Fruit fly (Drosophila melanogaster): ENCODE measurements around the gene Daxx.

Daxx gene

dm6 chr2L:6480212-6480994 lies at the start of gene Daxx, which contains the start of gene Sec61alpha:
Gene Daxx (plus strand): TSS chr2L:6480929.
Gene Sec61alpha (minus strand): TSS chr2L:6480575.
- no peak for TF ChIP-seq spab (GFP tag; optimal IDR thresholded peaks at IDR 0.05)
- TF ChIP-seq Sox14 (GFP tag; optimal IDR thresholded peaks at IDR 0.05): peak; percentile 84
- peak; percentile 96 for TF ChIP-seq svp (GFP tag)
- peak; percentile 79 for TF ChIP-seq Smox (GFP tag; optimal IDR thresholded peaks at IDR 0.05)
- peak; percentile 85 for TF ChIP-seq acj6 (GFP tag; optimal IDR thresholded peaks at IDR 0.05)
- TF ChIP-seq Met (GFP tag; optimal IDR thresholded peaks at IDR 0.05): peak; percentile 85
- peak; percentile 83 for TF ChIP-seq eg (GFP tag; IDR thresholded peaks at IDR 0.05)
- TF ChIP-seq CG1621 (tag; optimal IDR thresholded peaks at IDR 0.05): peak; percentile 48
- peak; percentile 86 for TF ChIP-seq CG10631 (GFP tag; optimal IDR thresholded peaks at IDR 0.05)
- TF ChIP-seq CG32006 (GFP tag; optimal IDR thresholded peaks at IDR 0.05): peak; percentile 77
- peak; percentile 90 for TF ChIP-seq Eip78C (GFP tag)
- TF ChIP-seq fd59A (GFP tag; optimal IDR thresholded peaks at IDR 0.05): peak; percentile 65
- peak; percentile 85 for TF ChIP-seq CG3919 (GFP tag; optimal IDR thresholded peaks at IDR 0.05)
- TF ChIP-seq Gug (GFP tag; IDR thresholded peaks at IDR 0.05): peak; percentile 73
- peak; percentile 63 for TF ChIP-seq CG8632 (GFP tag; optimal IDR thresholded peaks at IDR 0.05)
- TF ChIP-seq ss (GFP tag; optimal IDR thresholded peaks at IDR 0.05): peak; percentile 9 to 41
- TF ChIP-seq CG34406 (GFP tag; optimal IDR thresholded peaks at IDR 0.05): peak; percentile 64
- no peak for TF ChIP-seq CG6276 (GFP tag; optimal IDR thresholded peaks at IDR 0.05)
- TF ChIP-seq esn (GFP tag; optimal IDR thresholded peaks at IDR 0.05): peak; percentile 85
- peak; percentile 59 for TF ChIP-seq CG8319 (GFP tag; optimal IDR thresholded peaks at IDR 0.05)
- peak; percentile 61 for TF ChIP-seq CG6808 (GFP tag; optimal IDR thresholded peaks at IDR 0.05)
- TF ChIP-seq topi (GFP tag; optimal IDR thresholded peaks at IDR 0.05): peak; percentile 81
- TF ChIP-seq fd85E (GFP tag; optimal IDR thresholded peaks at IDR 0.05): peak; percentile 62
- TF ChIP-seq lz (GFP tag; optimal IDR thresholded peaks at IDR 0.05): peak; percentile 90
- TF ChIP-seq CG4318 (GFP tag; optimal IDR thresholded peaks at IDR 0.05): no peak
- peak; percentile 93 for TF ChIP-seq CG31627 (GFP tag; optimal IDR thresholded peaks at IDR 0.05)
- TF ChIP-seq cyc (GFP tag; optimal IDR thresholded peaks at IDR 0.05): peak; percentile 88
- TF ChIP-seq Eip75B (GFP tag; optimal IDR thresholded peaks at IDR 0.05): peak; percentile 80
- TF ChIP-seq CG7368 (GFP tag; optimal IDR thresholded peaks at IDR 0.05): peak; percentile 72
- TF ChIP-seq Blimp-1 (GFP tag; optimal IDR thresholded peaks at IDR 0.05): no peak
- peak; percentile 60 for TF ChIP-seq dac (GFP tag; optimal IDR thresholded peaks at IDR 0.05)
- no peak for TF ChIP-seq CG16779 (tag; optimal IDR thresholded peaks at IDR 0.05)
- TF ChIP-seq Hr39 (GFP tag; optimal IDR thresholded peaks at IDR 0.05): peak; percentile 92
- peak; percentile 80 for TF ChIP-seq Eip93F (GFP tag; optimal IDR thresholded peaks at IDR 0.05)
- TF ChIP-seq dsx (GFP tag; optimal IDR thresholded peaks at IDR 0.05; ENCODE audit: poor library complexity, severe bottlenecking): peak; percentile 36
- peak; percentile 85 for TF ChIP-seq Ets21C (GFP tag; optimal IDR thresholded peaks at IDR 0.05)
- TF ChIP-seq Hr38 (GFP tag; optimal IDR thresholded peaks at IDR 0.05): peak; percentile 66
- TF ChIP-seq CG6163 (GFP tag; IDR thresholded peaks at IDR 0.05): peak; percentile 70
- TF ChIP-seq net (GFP tag; optimal IDR thresholded peaks at IDR 0.05): peak; percentile 64
- peak; percentile 66 for TF ChIP-seq CG6854 (GFP tag; optimal IDR thresholded peaks at IDR 0.05)
- peak; percentile 46 for TF ChIP-seq Lpt (GFP tag; optimal IDR thresholded peaks at IDR 0.05)
- TF ChIP-seq CG15336 (GFP tag; IDR thresholded peaks at IDR 0.05): peak; percentile 63
- TF ChIP-seq salr (GFP tag; optimal IDR thresholded peaks at IDR 0.05): peak; percentile 56 to 78
- peak; percentile 73 for TF ChIP-seq CG10669 (GFP tag; optimal IDR thresholded peaks at IDR 0.05)
- peak; percentile 50 for TF ChIP-seq vri (GFP tag; optimal IDR thresholded peaks at IDR 0.05)
- TF ChIP-seq CG8119 (GFP tag; IDR thresholded peaks at IDR 0.05): peak; percentile 83
- peak; percentile 87 for TF ChIP-seq OdsH (GFP tag; optimal IDR thresholded peaks at IDR 0.05)
- peak; percentile 64 for TF ChIP-seq fkh (GFP tag; optimal IDR thresholded peaks at IDR 0.05)
- TF ChIP-seq Hr4 (GFP tag; optimal IDR thresholded peaks at IDR 0.05): no peak
- peak; percentile 81 for TF ChIP-seq Sox15 (GFP tag; optimal IDR thresholded peaks at IDR 0.05)
